Worm (Caenorhabditis elegans) whole organism, late embryonic: ENCODE data around the gene prx-10.

Source experiments
- C08G9.2 ChIP-seq: sonication (generic microtip); optimal IDR thresholded peaks from 2 replicates; lab custom pipeline; 2016; ENCODE audit warnings: mild to moderate bottlenecking, missing genetic modification characterization, moderate library complexity, missing compliant biosample characterization
- ceh-31 ChIP-seq: sonication (generic microtip); optimal IDR thresholded peaks from 2 replicates; lab custom pipeline; 2016; ENCODE audit warnings: missing genetic modification characterization, missing compliant biosample characterization
- fkh-10 ChIP-seq: fragments of 150-350 bp; optimal IDR thresholded peaks from 2 replicates; lab custom pipeline; 2014; ENCODE audit warnings: missing biosample characterization, missing genetic modification reagents, missing genetic modification characterization
- nhr-11 ChIP-seq: fragments of 150-350 bp; optimal IDR thresholded peaks from 2 replicates; lab custom pipeline; 2014; ENCODE audit warnings: missing biosample characterization, missing genetic modification characterization
- sdc-2 ChIP-seq: sonication (generic microtip); optimal IDR thresholded peaks from 2 replicates; lab custom pipeline; 2016; ENCODE audit warnings: missing genotype, missing genetic modification characterization, missing compliant biosample characterization

ce11 chrIII:5280228-5280627 lies 44.0 kb downstream of the prx-10 start:
- TF ChIP-seq C08G9.2 (tag; lab: Kevin White, UChicago): no peak
- TF ChIP-seq sdc-2 (tag; lab: Kevin White, UChicago): no peak
- no peak for TF ChIP-seq nhr-11 (tag; lab: Kevin White, UChicago)
- TF ChIP-seq fkh-10 (GFP tag; lab: Kevin White, UChicago): no peak
- TF ChIP-seq ceh-31 (tag; lab: Kevin White, UChicago): no peak
